Worm (Caenorhabditis elegans): ENCODE data around the gene C31H2.4.

DNA sequence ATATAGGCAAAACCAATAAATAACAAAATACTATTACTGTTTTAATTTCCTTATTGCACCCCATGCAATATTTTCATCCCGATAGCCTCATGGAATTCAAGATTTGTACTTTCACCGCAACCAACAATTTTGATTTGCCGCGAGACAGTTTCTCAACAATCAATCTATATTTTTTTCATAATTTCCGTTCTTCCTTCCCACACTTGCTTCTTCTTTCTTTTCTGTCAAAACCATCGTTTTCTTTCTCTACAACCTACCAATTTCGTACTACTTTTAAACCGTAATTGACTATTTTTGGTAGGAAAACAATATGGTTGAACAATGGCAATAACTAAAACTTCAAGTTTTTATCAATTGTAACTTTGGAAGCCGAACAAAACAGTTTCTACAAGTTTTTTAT lies 11.5 kb downstream of the C31H2.4 start, which contains the start of gene C31H2.14:
- no peak for TF ChIP-seq ets-7 (tag; optimal IDR thresholded peaks at IDR 0.05)
- no peak for TF ChIP-seq flt-1 (GFP tag; IDR thresholded peaks at IDR 0.05)

Measured in whole organism, early embryonic.